Worm (Caenorhabditis elegans): Measurements from ENCODE around the gene ZC239.3.

Gene ZC239.3

DNA sequence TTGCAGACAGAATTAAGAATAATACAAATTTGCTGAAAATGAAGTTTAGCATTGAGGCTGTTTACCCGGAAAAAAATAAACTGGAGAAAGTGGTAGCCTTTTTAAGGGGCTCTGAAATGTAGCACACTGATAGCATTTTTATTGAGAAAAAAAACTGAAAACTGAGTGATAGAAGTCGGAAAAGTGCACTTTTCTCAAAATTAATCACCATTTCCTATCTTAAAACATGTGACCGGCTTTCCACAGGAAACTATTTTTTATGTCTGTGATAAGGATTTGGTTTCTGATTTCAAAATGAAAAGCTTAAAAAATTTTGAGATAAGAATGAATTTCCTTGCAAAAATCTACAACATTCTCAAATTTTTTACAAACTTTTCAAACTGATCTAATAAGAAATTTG lies 4.9 kb downstream of the ZC239.3 start, which contains the start of gene ZC239.22:
Gene ZC239.22, minus strand, starts transcription at position 101 of the 400 bp plus-strand sequence.
- TF ChIP-seq nhr-2 (tag; optimal IDR thresholded peaks at IDR 0.05), result no peak
- TF ChIP-seq drap-1 (GFP tag; optimal IDR thresholded peaks at IDR 0.05), result no peak
- no peak for TF ChIP-seq tbx-8 (GFP tag; optimal IDR thresholded peaks at IDR 0.05)
- no peak for TF ChIP-seq nhr-76 (tag; optimal IDR thresholded peaks at IDR 0.05)
- TF ChIP-seq sptf-1 (tag; optimal IDR thresholded peaks at IDR 0.05), result no peak
- no peak for TF ChIP-seq nhr-28 (tag; optimal IDR thresholded peaks at IDR 0.05)
- TF ChIP-seq mep-1 (tag; optimal IDR thresholded peaks at IDR 0.05), result no peak

DNA sequence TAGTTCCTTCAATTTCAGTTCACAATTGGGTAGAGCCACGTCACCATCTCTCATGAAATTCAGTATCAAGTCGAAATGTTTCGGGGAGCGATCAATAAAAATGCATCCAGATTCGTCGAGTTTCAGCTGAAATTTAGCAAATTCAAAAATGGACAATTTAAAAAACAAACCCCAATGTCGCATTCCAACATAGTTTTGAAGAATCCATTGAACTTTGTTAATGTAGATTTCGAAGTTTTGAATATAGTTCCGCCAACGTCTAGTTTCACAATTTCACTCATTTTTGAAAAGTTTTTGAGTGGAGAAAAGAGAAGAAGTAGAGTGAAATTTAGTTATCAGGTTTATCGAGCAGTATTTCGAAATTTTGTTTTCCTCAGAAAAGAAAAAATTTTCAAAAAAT lies 5.9 kb downstream of the ZC239.3 start, which contains the start of gene ZC239.14:
Gene ZC239.14, minus strand, starts transcription at position 305 of the 400 bp plus-strand sequence.
- TF ChIP-seq zip-8 (tag; optimal IDR thresholded peaks at IDR 0.05) (no peak), lsy-2 (tag; optimal IDR thresholded peaks at IDR 0.05) (no peak), unc-39 (tag; optimal IDR thresholded peaks at IDR 0.05) (no peak), mab-5 (tag; optimal IDR thresholded peaks at IDR 0.05) (no peak), M03D4.4 (tag; optimal IDR thresholded peaks at IDR 0.05) (no peak), ces-1 (GFP tag; optimal IDR thresholded peaks at IDR 0.05) (no peak), flh-1 (GFP tag; optimal IDR thresholded peaks at IDR 0.05) (no peak), nhr-237 (tag; optimal IDR thresholded peaks at IDR 0.05) (no peak), nhr-2 (tag; optimal IDR thresholded peaks at IDR 0.05) (no peak), nhr-28 (tag; optimal IDR thresholded peaks at IDR 0.05) (no peak), ceh-43 (GFP tag; optimal IDR thresholded peaks at IDR 0.05) (no peak), tbx-8 (GFP tag; optimal IDR thresholded peaks at IDR 0.05) (no peak), elt-3 (tag; optimal IDR thresholded peaks at IDR 0.05) (no peak), hlh-1 (tag; optimal IDR thresholded peaks at IDR 0.05) (no peak), mls-2 (tag; optimal IDR thresholded peaks at IDR 0.05) (no peak)

DNA sequence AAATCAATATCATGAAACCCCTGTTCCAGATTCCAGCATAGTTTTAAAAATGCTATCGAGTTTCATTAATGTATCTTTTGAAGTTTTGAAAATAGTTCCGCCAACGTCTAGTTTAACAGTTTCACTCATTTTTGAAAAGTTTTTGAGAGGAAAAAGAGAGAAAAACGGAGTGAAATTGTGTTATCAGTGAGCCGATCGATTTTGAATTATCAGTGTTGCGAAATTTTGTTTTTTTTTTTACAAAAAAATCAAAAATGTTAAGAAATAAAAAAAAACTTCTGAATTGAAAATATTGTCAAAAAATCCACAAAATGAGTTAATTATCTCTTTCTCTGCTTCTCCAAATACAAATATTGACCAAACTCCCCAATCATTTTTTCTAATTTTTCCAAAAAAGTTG lies 6.8 kb downstream of the ZC239.3 start, which contains the start of gene ZC239.13:
Gene ZC239.13, minus strand, starts transcription at position 154 of the 400 bp plus-strand sequence.
- TF ChIP-seq drap-1 (GFP tag; optimal IDR thresholded peaks at IDR 0.05) (no peak), ceh-39 (tag; optimal IDR thresholded peaks at IDR 0.05) (no peak), ceh-83 (GFP tag; optimal IDR thresholded peaks at IDR 0.05) (no peak), nhr-28 (tag; optimal IDR thresholded peaks at IDR 0.05) (no peak), zip-8 (tag; optimal IDR thresholded peaks at IDR 0.05) (no peak), tbx-8 (GFP tag; optimal IDR thresholded peaks at IDR 0.05) (no peak), elt-1 (tag; optimal IDR thresholded peaks at IDR 0.05; ENCODE audit: borderline replicate concordance, insufficient read depth) (no peak), sem-2 (GFP tag; optimal IDR thresholded peaks at IDR 0.05) (no peak), mab-5 (tag; optimal IDR thresholded peaks at IDR 0.05) (no peak), blmp-1 (tag; optimal IDR thresholded peaks at IDR 0.05) (no peak), flh-1 (GFP tag; optimal IDR thresholded peaks at IDR 0.05) (no peak), mls-2 (tag; optimal IDR thresholded peaks at IDR 0.05) (no peak), elt-3 (tag; optimal IDR thresholded peaks at IDR 0.05) (no peak), snpc-4 (tag; optimal IDR thresholded peaks at IDR 0.05) (no peak)

DNA sequence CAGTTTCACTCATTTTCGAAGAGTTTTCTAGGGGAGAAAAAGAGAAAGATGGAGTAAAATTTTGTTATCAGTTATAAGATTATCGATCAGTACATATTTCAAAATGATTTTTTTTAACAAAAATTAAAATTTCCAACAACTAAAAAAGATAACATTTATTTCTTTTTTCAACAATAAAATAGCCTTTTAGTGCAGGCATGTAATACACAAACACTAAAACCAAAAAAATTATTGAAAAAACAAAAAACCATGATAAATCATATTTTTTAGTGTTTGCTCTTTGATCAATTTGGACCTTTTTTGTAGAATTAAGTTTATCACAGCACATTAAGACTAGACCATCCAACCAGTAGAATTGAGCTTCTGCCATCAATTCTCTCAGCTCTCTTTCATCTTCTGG lies 8.8 kb downstream of the ZC239.3 start, which contains the start of gene ZC239.15:
Gene ZC239.15, minus strand, starts transcription at position 101 of the 400 bp plus-strand sequence.
- TF ChIP-seq lin-32 (GFP tag; optimal IDR thresholded peaks at IDR 0.05) (no peak), drap-1 (GFP tag; optimal IDR thresholded peaks at IDR 0.05) (no peak), ces-1 (GFP tag; optimal IDR thresholded peaks at IDR 0.05) (no peak), nhr-12 (tag; optimal IDR thresholded peaks at IDR 0.05) (no peak), elt-1 (tag; optimal IDR thresholded peaks at IDR 0.05; ENCODE audit: borderline replicate concordance, insufficient read depth) (no peak), sem-2 (GFP tag; optimal IDR thresholded peaks at IDR 0.05) (no peak), pha-4 (tag; optimal IDR thresholded peaks at IDR 0.05) (no peak), lsy-2 (tag; optimal IDR thresholded peaks at IDR 0.05) (no peak), M03D4.4 (tag; optimal IDR thresholded peaks at IDR 0.05) (no peak), flh-1 (GFP tag; optimal IDR thresholded peaks at IDR 0.05) (no peak), blmp-1 (tag; optimal IDR thresholded peaks at IDR 0.05) (no peak), zip-8 (tag; optimal IDR thresholded peaks at IDR 0.05) (no peak), nhr-28 (tag; optimal IDR thresholded peaks at IDR 0.05) (no peak), mep-1 (tag; optimal IDR thresholded peaks at IDR 0.05) (no peak), bed-3 (GFP tag; optimal IDR thresholded peaks at IDR 0.05) (no peak), ceh-83 (GFP tag; optimal IDR thresholded peaks at IDR 0.05) (no peak), nhr-2 (tag; optimal IDR thresholded peaks at IDR 0.05) (no peak), nhr-76 (tag; optimal IDR thresholded peaks at IDR 0.05) (no peak), elt-3 (tag; optimal IDR thresholded peaks at IDR 0.05) (no peak)

DNA sequence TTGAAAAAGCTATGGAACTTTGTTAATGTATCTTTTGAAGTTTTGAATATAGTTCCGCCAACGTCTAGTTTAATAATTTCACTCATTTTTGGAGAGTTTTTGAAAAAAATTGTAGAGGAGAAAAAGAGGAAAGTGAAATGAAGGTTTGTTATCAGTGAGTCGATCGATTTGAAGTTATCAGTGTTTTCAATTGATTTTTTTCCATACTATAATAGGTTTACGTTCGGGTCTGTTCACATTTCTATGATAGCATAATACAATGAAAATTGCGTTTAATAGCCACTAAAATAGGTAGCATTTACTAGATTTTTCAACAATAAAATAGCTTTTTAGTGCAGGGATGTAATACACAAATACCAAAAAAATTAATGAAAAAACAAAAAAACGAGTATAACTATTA lies 9.3 kb downstream of the ZC239.3 start, which contains the start of gene ZC239.16:
Gene ZC239.16, minus strand, starts transcription at position 120 of the 400 bp plus-strand sequence.
- TF ChIP-seq zip-8 (tag; optimal IDR thresholded peaks at IDR 0.05), result no peak
- no peak for TF ChIP-seq mab-5 (tag; optimal IDR thresholded peaks at IDR 0.05)
- TF ChIP-seq lin-13 (tag; optimal IDR thresholded peaks at IDR 0.05), result no peak
- TF ChIP-seq unc-62 (GFP tag; optimal IDR thresholded peaks at IDR 0.05), result no peak
- no peak for TF ChIP-seq hlh-1 (tag; optimal IDR thresholded peaks at IDR 0.05)
- TF ChIP-seq elt-1 (tag; optimal IDR thresholded peaks at IDR 0.05; ENCODE audit: borderline replicate concordance, insufficient read depth), result no peak
- TF ChIP-seq unc-39 (tag; optimal IDR thresholded peaks at IDR 0.05), result no peak
- no peak for TF ChIP-seq flh-1 (GFP tag; optimal IDR thresholded peaks at IDR 0.05)
- TF ChIP-seq ceh-39 (tag; optimal IDR thresholded peaks at IDR 0.05), result no peak
- no peak for TF ChIP-seq ceh-83 (GFP tag; optimal IDR thresholded peaks at IDR 0.05)
- TF ChIP-seq ces-1 (GFP tag; optimal IDR thresholded peaks at IDR 0.05), result no peak

All from whole organism, mixed stage, embryonic.